Worm (Caenorhabditis elegans) whole organism, midembryonic: ENCODE data around the gene clec-160.

Experiments
- T22C8.4 ChIP-seq: fragments of 200-800 bp; sonication (Bioruptor generic); IDR thresholded peaks from 2 replicates; pipeline ENCODE4 v1.3.6; 2022; ENCODE audit warnings: missing genetic modification characterization, missing compliant biosample characterization
- cog-1 ChIP-seq: sonication (generic microtip); optimal IDR thresholded peaks from 2 replicates; lab custom pipeline; 2016; ENCODE audit warnings: missing genetic modification characterization, missing compliant biosample characterization
- flt-1 ChIP-seq: fragments of 200-800 bp; sonication (Bioruptor generic); IDR thresholded peaks from 2 replicates; pipeline ENCODE4 v1.3.6; 2022; ENCODE audit warnings: missing genetic modification characterization, missing compliant biosample characterization
- klf-2 ChIP-seq: fragments of 200-800 bp; sonication (Bioruptor generic); conservative IDR thresholded peaks from 2 replicates; pipeline ENCODE4 v1.3.6; 2022; ENCODE audit warnings: missing genetic modification reagents, missing genetic modification characterization, missing compliant biosample characterization
- med-1 ChIP-seq: sonication (generic microtip); optimal IDR thresholded peaks from 2 replicates; lab custom pipeline; 2017; ENCODE audit warnings: missing genetic modification characterization, mild to moderate bottlenecking, missing compliant biosample characterization, antibody characterized with exemption, missing genetic modification reagents; ENCODE audit not compliant: insufficient read depth
- ref-1 ChIP-seq: fragments of 200-800 bp; sonication (Bioruptor generic); conservative IDR thresholded peaks from 2 replicates; pipeline ENCODE4 v1.3.6; 2022; ENCODE audit warnings: missing genetic modification reagents, missing genetic modification characterization, missing compliant biosample characterization
- tab-1 ChIP-seq: fragments of 200-800 bp; sonication (Bioruptor generic); IDR thresholded peaks from 2 replicates; pipeline ENCODE4 v1.3.6; 2022; ENCODE audit warnings: missing genetic modification characterization, missing compliant biosample characterization
- ztf-23 ChIP-seq: fragments of 200-800 bp; sonication (Bioruptor generic); IDR thresholded peaks from 2 replicates; pipeline ENCODE4 v1.3.6; 2022; ENCODE audit warnings: missing genetic modification reagents, missing genetic modification characterization, missing compliant biosample characterization
- ztf-29 ChIP-seq: fragments of 200-800 bp; sonication (Bioruptor generic); IDR thresholded peaks from 2 replicates; pipeline ENCODE4 v1.3.6; 2022; ENCODE audit warnings: missing genetic modification reagents, missing genetic modification characterization, missing compliant biosample characterization

Gene clec-160

DNA sequence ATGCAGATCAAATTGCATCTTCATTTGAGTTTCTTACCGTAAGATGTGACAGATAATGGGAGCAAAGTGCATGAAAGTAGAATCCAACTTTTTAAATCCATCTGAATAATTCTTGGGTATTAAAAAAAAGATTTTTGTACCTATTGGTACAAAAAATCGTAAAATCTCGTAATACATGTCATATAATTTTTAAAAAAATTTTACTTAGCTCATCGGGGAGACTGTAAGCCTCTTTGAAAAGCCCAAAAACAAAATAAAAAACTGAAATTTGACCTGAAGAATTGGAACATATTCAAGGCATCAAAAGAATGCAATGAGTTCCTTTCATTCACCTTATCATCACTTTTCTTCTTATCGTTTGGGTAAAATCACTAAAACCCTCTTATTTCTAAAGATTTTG, at the start of gene clec-160:
TSS of gene clec-160 (minus strand) at position 101 of the 400 bp plus-strand sequence.
- TF ChIP-seq tab-1 (GFP tag; lab: Robert Waterston, UW) = no peak
- no peak for TF ChIP-seq klf-2 (GFP tag; lab: Robert Waterston, UW)
- no peak for TF ChIP-seq med-1 (GFP tag; lab: Kevin White, UChicago)

DNA sequence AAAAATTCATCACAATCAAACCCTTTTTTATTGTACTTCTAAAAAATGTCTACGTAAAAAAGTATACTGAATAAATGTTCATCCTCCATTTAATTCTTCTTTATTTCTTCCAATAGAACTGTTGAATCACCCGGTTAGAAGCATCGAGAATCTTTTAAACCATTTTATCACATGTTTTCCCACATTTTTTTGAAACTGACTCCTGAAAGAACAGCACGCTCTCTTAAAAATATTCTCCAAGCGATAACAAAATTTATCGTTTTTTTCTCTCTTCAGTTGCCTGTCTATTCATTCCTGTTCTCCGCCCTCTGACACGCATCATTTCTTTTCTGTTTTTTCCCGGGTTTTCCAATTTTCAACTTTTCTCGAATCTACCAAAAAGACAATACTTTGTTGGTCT, 48.6 kb upstream of the clec-160 start, which contains the start of gene F10E9.12:
TSS of gene F10E9.12 (plus strand) at position 131 of the 400 bp plus-strand sequence.
- no peak for TF ChIP-seq med-1 (GFP tag; lab: Kevin White, UChicago)
- no peak for TF ChIP-seq ztf-23 (GFP tag; lab: Robert Waterston, UW)
- no peak for TF ChIP-seq ref-1 (GFP tag; lab: Robert Waterston, UW)
- no peak for TF ChIP-seq flt-1
- TF ChIP-seq T22C8.4 (GFP tag; lab: Robert Waterston, UW) = no peak
- TF ChIP-seq cog-1 = no peak
- TF ChIP-seq ztf-29 (GFP tag; lab: Robert Waterston, UW) = no peak
- no peak for TF ChIP-seq tab-1 (GFP tag; lab: Robert Waterston, UW)
- no peak for TF ChIP-seq klf-2 (GFP tag; lab: Robert Waterston, UW)

DNA sequence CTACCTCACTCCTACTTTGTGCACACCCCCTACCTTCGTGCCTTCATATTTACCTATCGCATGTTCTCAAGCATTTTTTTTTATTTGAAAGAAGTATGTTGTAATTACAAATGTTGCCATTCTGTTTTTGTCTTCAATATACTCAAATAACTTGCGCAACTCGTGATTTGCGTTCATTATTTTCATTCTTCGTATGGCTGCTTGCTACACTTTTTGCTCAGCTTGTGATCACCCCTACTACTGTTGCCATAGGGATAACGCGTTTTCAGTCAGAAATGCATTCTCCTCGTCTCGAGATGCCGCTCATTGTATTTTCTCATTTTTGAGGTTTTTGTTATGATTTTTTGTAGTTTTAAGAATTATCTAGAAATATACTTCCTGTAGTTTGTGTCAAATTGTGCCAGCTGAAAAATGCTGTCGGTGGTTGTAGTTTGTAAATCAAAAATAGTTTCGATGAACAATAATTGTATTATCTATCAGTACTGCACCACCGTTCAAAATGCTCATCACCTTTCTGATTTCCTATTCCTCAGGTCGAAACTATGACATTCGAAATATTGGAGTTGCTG, 47.0 kb upstream of the clec-160 start, which contains the start of gene F10E9.1:
TSS of gene F10E9.1 (plus strand) at position 519 of the 569 bp plus-strand sequence.
- TF ChIP-seq med-1 (GFP tag; lab: Kevin White, UChicago) (no peak), ztf-23 (GFP tag; lab: Robert Waterston, UW) (no peak), ref-1 (GFP tag; lab: Robert Waterston, UW) (no peak), klf-2 (GFP tag; lab: Robert Waterston, UW) (no peak), T22C8.4 (GFP tag; lab: Robert Waterston, UW) (no peak), tab-1 (GFP tag; lab: Robert Waterston, UW) (no peak)

DNA sequence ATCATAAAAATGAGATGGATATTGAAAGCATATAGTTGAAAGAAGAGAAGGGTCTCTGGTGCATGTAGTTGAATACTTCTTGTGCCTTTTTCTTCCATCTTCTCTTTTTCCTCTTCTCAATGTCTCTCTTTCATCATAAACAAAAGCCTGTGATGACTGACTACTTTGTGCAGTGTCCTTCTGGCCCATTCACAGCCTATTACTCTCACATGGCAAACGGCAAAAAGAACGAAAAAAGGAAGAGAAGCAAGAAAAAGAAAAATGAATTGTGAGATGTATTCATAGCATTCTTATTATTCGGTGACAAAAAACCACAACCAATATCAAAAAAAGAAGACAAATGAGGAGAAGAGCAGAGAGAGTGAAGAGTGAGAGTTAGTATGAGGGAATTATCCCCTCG, 45.5 kb upstream of the clec-160 start:
- TF ChIP-seq ref-1 (GFP tag; lab: Robert Waterston, UW) (no peak), ztf-23 (GFP tag; lab: Robert Waterston, UW) (no peak), ztf-29 (GFP tag; lab: Robert Waterston, UW) (no peak), T22C8.4 (GFP tag; lab: Robert Waterston, UW) (no peak), tab-1 (GFP tag; lab: Robert Waterston, UW) (no peak), flt-1 (no peak), klf-2 (GFP tag; lab: Robert Waterston, UW) (no peak), med-1 (GFP tag; lab: Kevin White, UChicago) (no peak), cog-1 (no peak)

DNA sequence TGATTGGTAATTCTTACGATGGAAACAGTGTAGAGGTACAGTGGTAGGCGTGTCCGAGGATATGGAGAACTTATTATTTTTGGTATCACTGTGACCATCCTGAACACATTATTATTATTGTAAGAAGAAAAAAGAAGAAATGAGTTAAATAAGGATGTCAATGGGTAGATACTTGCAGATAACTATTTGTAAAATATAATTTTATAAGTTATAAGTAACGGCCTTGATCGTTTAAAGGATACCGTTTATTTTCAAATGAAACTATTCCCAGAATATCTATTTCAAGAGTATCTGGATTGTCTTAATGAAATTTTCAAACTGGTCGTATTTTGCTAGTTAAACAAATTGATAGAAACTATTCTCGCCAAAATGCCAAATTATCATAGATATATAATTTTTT, 44.4 kb upstream of the clec-160 start, which contains the start of gene F10E9.10:
TSS of gene F10E9.10 (minus strand) at position 101 of the 400 bp plus-strand sequence.
- TF ChIP-seq cog-1 (no peak), ref-1 (GFP tag; lab: Robert Waterston, UW) (no peak), flt-1 (no peak), med-1 (GFP tag; lab: Kevin White, UChicago) (no peak), tab-1 (GFP tag; lab: Robert Waterston, UW) (no peak), klf-2 (GFP tag; lab: Robert Waterston, UW) (no peak), T22C8.4 (GFP tag; lab: Robert Waterston, UW) (no peak), ztf-23 (GFP tag; lab: Robert Waterston, UW) (no peak)

DNA sequence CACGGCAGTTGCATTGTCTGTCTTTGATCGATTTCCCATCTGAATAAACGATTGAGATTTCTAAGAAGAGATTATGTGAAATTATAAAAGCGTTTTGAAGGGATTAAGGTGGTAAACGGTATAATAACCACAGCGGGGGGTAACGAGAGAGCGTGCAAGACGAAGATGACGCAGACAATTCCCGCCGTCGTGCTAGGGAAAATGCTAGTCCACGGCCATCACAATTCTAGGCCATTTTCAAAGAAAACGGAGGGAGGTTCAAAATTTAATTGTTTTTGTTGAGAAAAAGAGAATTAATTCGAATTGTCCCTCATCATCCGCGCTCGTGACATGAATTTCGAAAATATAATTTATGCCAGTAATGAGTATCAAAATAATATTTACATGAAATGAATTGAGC, 43.3 kb upstream of the clec-160 start, which contains the start of gene F10E9.11:
TSS of gene F10E9.11 (minus strand) at position 161 of the 400 bp plus-strand sequence.
- TF ChIP-seq cog-1 = peak; percentile 63
- peak; percentile 81 for TF ChIP-seq flt-1
- TF ChIP-seq med-1 (GFP tag; lab: Kevin White, UChicago) = no peak
- no peak for TF ChIP-seq ztf-29 (GFP tag; lab: Robert Waterston, UW)
- TF ChIP-seq ztf-23 (GFP tag; lab: Robert Waterston, UW) = peak; percentile 79; the same call in 1 of the 2 replicates
- TF ChIP-seq ref-1 (GFP tag; lab: Robert Waterston, UW) = no peak
- TF ChIP-seq T22C8.4 (GFP tag; lab: Robert Waterston, UW) = no peak
- TF ChIP-seq klf-2 (GFP tag; lab: Robert Waterston, UW) = peak; percentile 62; the same call in 1 of the 2 replicates

DNA sequence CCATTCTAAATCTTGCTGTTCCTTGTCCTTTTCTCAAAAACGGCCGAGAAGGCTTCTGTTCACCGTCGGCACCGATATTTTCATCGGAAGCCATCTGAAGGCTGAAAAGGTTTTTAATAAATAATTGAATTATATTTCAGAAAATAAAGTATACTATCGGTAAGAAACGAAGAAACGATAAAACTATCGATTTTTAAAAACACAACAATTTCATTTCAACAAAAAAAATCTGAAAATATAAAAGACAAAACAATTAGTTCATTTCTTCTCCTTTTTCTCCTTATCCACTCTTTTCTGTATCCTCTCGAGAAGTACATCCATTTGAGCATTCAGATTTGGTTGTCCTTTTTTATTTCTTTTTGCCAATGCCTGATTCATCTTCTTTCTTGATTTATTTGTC, 42.7 kb upstream of the clec-160 start, which contains the start of gene sas-4:
TSS of gene sas-4 (minus strand) at position 101 of the 400 bp plus-strand sequence.
- TF ChIP-seq klf-2 (GFP tag; lab: Robert Waterston, UW) (no peak), ztf-29 (GFP tag; lab: Robert Waterston, UW) (no peak), flt-1 (no peak), T22C8.4 (GFP tag; lab: Robert Waterston, UW) (no peak), tab-1 (GFP tag; lab: Robert Waterston, UW) (no peak), med-1 (GFP tag; lab: Kevin White, UChicago) (no peak), ztf-23 (GFP tag; lab: Robert Waterston, UW) (no peak), cog-1 (no peak), ref-1 (GFP tag; lab: Robert Waterston, UW) (no peak)

DNA sequence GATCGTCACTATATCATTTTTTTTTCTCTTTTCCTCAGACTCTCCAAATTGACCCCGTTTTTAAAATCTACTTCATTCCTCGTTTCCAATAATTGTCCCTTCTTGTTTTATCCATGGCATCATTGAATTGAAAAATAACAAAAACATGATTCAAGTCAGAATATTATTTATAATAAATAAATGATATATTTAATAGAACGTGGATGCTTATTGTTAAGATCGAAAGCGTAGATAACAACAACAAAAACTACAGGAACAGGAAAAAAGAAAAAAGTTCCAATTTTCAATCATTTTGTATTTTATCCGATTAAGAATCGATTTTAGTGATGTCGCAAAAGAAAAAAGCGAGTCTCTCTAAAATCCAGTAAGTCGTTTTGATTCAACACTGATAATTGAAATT, 36.6 kb upstream of the clec-160 start, which contains the start of gene F10E9.2:
TSS of gene F10E9.2 (plus strand) at position 301 of the 400 bp plus-strand sequence.
- TF ChIP-seq cog-1 (no peak), T22C8.4 (GFP tag; lab: Robert Waterston, UW) (no peak), tab-1 (GFP tag; lab: Robert Waterston, UW) (no peak), ztf-29 (GFP tag; lab: Robert Waterston, UW) (no peak), med-1 (GFP tag; lab: Kevin White, UChicago) (no peak), ztf-23 (GFP tag; lab: Robert Waterston, UW) (no peak), ref-1 (GFP tag; lab: Robert Waterston, UW) (no peak), klf-2 (GFP tag; lab: Robert Waterston, UW) (no peak), flt-1 (no peak)
